Fruit fly (Drosophila melanogaster) whole organism, wandering third instar larva: ENCODE measurements around the gene CG14618.

Experiments used
- CG32264 ChIP-seq: fragments of 200-800 bp; sonication (Bioruptor generic); optimal IDR thresholded peaks from 2 replicates; lab custom pipeline; 2016; ENCODE audit warnings: missing biosample characterization, missing genetic modification characterization
- CG9705 ChIP-seq: fragments of 200-800 bp; sonication (Bioruptor generic); optimal IDR thresholded peaks from 2 replicates; lab custom pipeline; 2018; ENCODE audit warnings: missing biosample characterization, mild to moderate bottlenecking, missing genetic modification characterization
- OdsH ChIP-seq: fragments of 200-800 bp; sonication (Bioruptor generic); optimal IDR thresholded peaks from 2 replicates; lab custom pipeline; 2016; ENCODE audit warnings: missing biosample characterization, mild to moderate bottlenecking, missing genetic modification characterization
- fru ChIP-seq: fragments of 200-800 bp; sonication (Bioruptor generic); optimal IDR thresholded peaks from 3 replicates; lab custom pipeline; 2016; ENCODE audit warnings: missing biosample characterization, mild to moderate bottlenecking, missing genetic modification characterization
- rgr ChIP-seq: fragments of 200-800 bp; sonication (Bioruptor generic); optimal IDR thresholded peaks from 3 replicates; lab custom pipeline; 2016; ENCODE audit warnings: missing biosample characterization, mild to moderate bottlenecking, missing genetic modification characterization
- sv ChIP-seq: fragments of 200-800 bp; sonication (Bioruptor generic); optimal IDR thresholded peaks from 3 replicates; lab custom pipeline; 2016; ENCODE audit warnings: missing biosample characterization, missing genetic modification characterization
- tai ChIP-seq: sonication (Bioruptor generic); optimal IDR thresholded peaks from 2 replicates; lab custom pipeline; 2016; ENCODE audit warnings: missing biosample characterization, missing genetic modification characterization
- usp ChIP-seq: fragments of >200 bp; optimal IDR thresholded peaks from 2 replicates; lab custom pipeline; 2017; ENCODE audit warnings: missing biosample characterization, missing genetic modification characterization

DNA sequence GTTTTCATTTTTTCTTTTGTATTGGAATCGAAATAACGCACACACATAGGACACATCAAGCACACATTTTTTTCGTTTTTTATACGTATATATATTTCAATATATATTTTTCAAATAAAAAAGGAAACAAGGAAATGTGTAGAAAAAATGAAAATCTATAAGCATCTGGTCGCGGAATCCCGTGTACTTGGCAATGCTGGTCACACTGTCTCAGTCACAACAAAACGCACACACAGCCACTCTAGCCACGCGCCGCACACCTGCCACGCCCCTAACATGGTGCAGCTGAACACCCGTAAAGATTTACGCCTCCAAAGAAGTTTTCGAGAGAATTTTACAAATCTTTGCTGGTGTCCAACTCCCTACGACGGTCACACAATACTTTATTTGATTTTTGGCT lies 26.1 kb downstream of the CG14618 start:
- TF ChIP-seq usp (no peak), CG32264 (GFP tag; lab: Kevin White, UChicago) (no peak), OdsH (GFP tag; lab: Kevin White, UChicago) (no peak), sv (GFP tag; lab: Kevin White, UChicago) (no peak), rgr (no peak), fru (GFP tag; lab: Kevin White, UChicago) (no peak), tai (no peak), CG9705 (GFP tag; lab: Kevin White, UChicago) (no peak)
